Fruit fly (Drosophila melanogaster): ENCODE measurements around the gene Acbp2.

dm6 chr3L:7105693-7106092 lies 26.0 kb upstream of the Acbp2 start:
- TF ChIP-seq CG12744 (GFP tag; optimal IDR thresholded peaks at IDR 0.05): no peak
- no peak for TF ChIP-seq CG11456 (GFP tag; IDR thresholded peaks at IDR 0.05)
- TF ChIP-seq unpg (GFP tag; optimal IDR thresholded peaks at IDR 0.05): peak; percentile 5
- TF ChIP-seq hkb (optimal IDR thresholded peaks at IDR 0.05): no peak
- TF ChIP-seq hkb (GFP tag; IDR thresholded peaks at IDR 0.05): peak; percentile 31; the same call in 1 of the 2 replicates
- no peak for TF ChIP-seq CG10565 (GFP tag; optimal IDR thresholded peaks at IDR 0.05)
- TF ChIP-seq CG15073 (GFP tag; optimal IDR thresholded peaks at IDR 0.05): no peak
- TF ChIP-seq lov (optimal IDR thresholded peaks at IDR 0.05): no peak
- no peak for TF ChIP-seq lov (GFP tag; IDR thresholded peaks at IDR 0.05)
- no peak for TF ChIP-seq CG18764 (GFP tag; optimal IDR thresholded peaks at IDR 0.05)
- no peak for TF ChIP-seq CG5953 (GFP tag; IDR thresholded peaks at IDR 0.05)
- no peak for TF ChIP-seq D19A (tag; optimal IDR thresholded peaks at IDR 0.05)
- TF ChIP-seq Six4 (GFP tag; optimal IDR thresholded peaks at IDR 0.05): no peak
